Fruit fly (Drosophila melanogaster): ENCODE results near the gene Fer2LCH.

DNA sequence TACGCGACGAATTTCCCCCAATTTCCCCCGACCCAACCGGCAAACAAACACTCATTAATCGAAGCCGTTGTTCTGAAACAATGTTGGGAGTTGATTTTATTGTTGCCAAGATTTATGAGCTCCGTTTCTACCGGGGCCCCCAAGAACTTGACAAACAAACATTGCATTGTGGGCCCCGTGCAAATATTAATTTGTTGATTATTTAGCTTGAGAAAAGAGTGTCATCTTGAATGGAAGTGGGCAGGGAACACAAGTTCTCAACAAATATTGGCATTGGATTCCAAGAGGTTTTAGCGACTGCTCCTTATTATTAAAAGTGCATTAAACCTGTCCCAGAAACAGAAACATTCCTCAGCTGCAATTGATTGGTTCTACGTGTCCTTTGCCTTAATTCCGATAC is 30.5 kb upstream of the Fer2LCH start:
- no peak for TF ChIP-seq pan (optimal IDR thresholded peaks at IDR 0.05)
- no peak for TF ChIP-seq usp (GFP tag; optimal IDR thresholded peaks at IDR 0.05)

All from whole organism.